Fruit fly (Drosophila melanogaster): Measurements from ENCODE around the gene CG15369.
A peak's percentile ranks its signal among the peaks of the same experiment; 100 is the strongest.

The CG15369 gene

DNA sequence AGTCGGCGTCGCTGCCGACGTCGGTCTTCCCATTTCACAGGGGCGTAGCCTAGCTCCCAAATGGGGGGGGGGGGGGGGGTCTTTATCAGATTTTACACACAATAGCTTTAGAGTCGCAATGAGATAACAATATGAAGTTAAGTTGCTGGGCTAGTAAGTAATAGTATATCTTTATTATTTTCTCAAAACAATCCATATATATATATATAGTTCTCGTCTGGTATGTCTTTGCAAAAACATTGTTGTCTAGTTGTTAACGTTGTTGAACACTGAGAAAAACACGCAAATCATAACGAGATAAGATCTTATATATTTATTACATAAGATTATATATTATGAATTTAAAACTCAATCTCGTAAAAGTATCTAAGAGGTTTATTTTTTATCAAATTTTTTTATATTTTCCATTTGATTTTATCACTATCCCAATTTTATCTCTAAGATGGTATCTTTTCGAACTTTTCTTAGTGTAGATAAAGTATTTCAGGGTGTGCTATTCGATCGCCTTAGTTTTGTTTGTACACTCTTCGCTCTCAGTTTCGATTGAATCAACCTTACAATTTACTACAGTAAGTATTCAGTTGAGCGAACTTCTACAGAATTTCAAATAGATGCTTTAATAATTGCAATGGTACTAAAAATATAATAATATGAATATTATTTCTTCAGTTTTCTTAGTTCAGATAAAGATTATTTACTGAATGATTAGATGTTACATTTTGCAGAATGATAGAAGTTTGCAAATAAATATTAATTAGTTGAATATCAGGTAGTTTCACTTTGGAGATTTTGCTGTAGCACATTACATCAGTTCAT is 14.6 kb upstream of the CG15369 start (continued):
- TF ChIP-seq CG1792 (GFP tag; optimal IDR thresholded peaks at IDR 0.05) (no peak), CG9817 (tag; optimal IDR thresholded peaks at IDR 0.05) (peak; percentile 81), mld (GFP tag; IDR thresholded peaks at IDR 0.05; ENCODE audit: partially characterized antibody) (no peak), gem (tag; optimal IDR thresholded peaks at IDR 0.05) (peak; percentile 80), CG6175 (GFP tag; IDR thresholded peaks at IDR 0.05) (peak; percentile 82), wek (GFP tag; optimal IDR thresholded peaks at IDR 0.05) (no peak), klu (GFP tag; IDR thresholded peaks at IDR 0.05) (peak; percentile 60; the same call in 1 of the 2 replicates), da (GFP tag; optimal IDR thresholded peaks at IDR 0.05) (no peak), CG6689 (GFP tag; IDR thresholded peaks at IDR 0.05) (peak; percentile 92), CG12155 (GFP tag; optimal IDR thresholded peaks at IDR 0.05) (peak; percentile 19), MBD-R2 (GFP tag; IDR thresholded peaks at IDR 0.05) (peak; percentile 65; the same call in 1 of the 2 replicates), Blimp-1 (GFP tag; optimal IDR thresholded peaks at IDR 0.05) (peak; percentile 51), dimm (GFP tag; IDR thresholded peaks at IDR 0.05) (peak; percentile 56; the same call in 1 of the 2 replicates), CG30020 (tag; optimal IDR thresholded peaks at IDR 0.05) (no peak), CG1024 (GFP tag; IDR thresholded peaks at IDR 0.05) (no peak), so (GFP tag; IDR thresholded peaks at IDR 0.05) (0 out of 3 replicates have a peak, but pooled peaks have one; percentile 49), CG5953 (GFP tag; IDR thresholded peaks at IDR 0.05) (no peak), CG31365 (tag; optimal IDR thresholded peaks at IDR 0.05) (peak; percentile 32), Deaf1 (tag; optimal IDR thresholded peaks at IDR 0.05) (peak; percentile 37), E2f1 (GFP tag; IDR thresholded peaks at IDR 0.05) (peak; percentile 85), CG33213 (GFP tag; optimal IDR thresholded peaks at IDR 0.05) (no peak), Nf-YC (tag; optimal IDR thresholded peaks at IDR 0.05) (peak; percentile 56), Doc3 (GFP tag; IDR thresholded peaks at IDR 0.05; ENCODE audit: partially characterized antibody) (no peak), Sry-δ (GFP tag; optimal IDR thresholded peaks at IDR 0.05) (no peak), usp (GFP tag; optimal IDR thresholded peaks at IDR 0.05) (no peak), dmrt11E (tag; optimal IDR thresholded peaks at IDR 0.05) (peak; percentile 24), ERR (GFP tag; optimal IDR thresholded peaks at IDR 0.05) (no peak), CG6254 (GFP tag; optimal IDR thresholded peaks at IDR 0.05) (no peak), Gug (GFP tag; IDR thresholded peaks at IDR 0.05) (peak; percentile 94), sc (optimal IDR thresholded peaks at IDR 0.05) (no peak), sc (GFP tag; optimal IDR thresholded peaks at IDR 0.05) (no peak), Hr51 (GFP tag; optimal IDR thresholded peaks at IDR 0.05) (peak; percentile 2 to 76), Gsc (GFP tag; IDR thresholded peaks at IDR 0.05) (no peak), caup (GFP tag; optimal IDR thresholded peaks at IDR 0.05; ENCODE audit: severe bottlenecking) (peak; percentile 87), Mad (GFP tag; optimal IDR thresholded peaks at IDR 0.05) (no peak), ash1 (GFP tag; optimal IDR thresholded peaks at IDR 0.05) (peak; percentile 81), CG7271 (tag; optimal IDR thresholded peaks at IDR 0.05) (no peak), TFAM (GFP tag; optimal IDR thresholded peaks at IDR 0.05) (no peak), ttk (GFP tag; IDR thresholded peaks at IDR 0.05) (peak; percentile 68), Ets65A (GFP tag) (no peak), lola (GFP tag; optimal IDR thresholded peaks at IDR 0.05) (peak in 1 of 3 experiments; percentile 35), CG2199 (GFP tag; IDR thresholded peaks at IDR 0.05) (no peak), sens (GFP tag) (peak; percentile 73), CG7928 (GFP tag; optimal IDR thresholded peaks at IDR 0.05) (peak; percentile 42), CG1603 (tag; optimal IDR thresholded peaks at IDR 0.05) (peak; percentile 17), CG8478 (optimal IDR thresholded peaks at IDR 0.05) (no peak), bigmax (GFP tag; optimal IDR thresholded peaks at IDR 0.05) (no peak), phol (tag; optimal IDR thresholded peaks at IDR 0.05) (peak; percentile 52), Rx (GFP tag; IDR thresholded peaks at IDR 0.05) (peak; percentile 63), fd96Cb (tag; optimal IDR thresholded peaks at IDR 0.05) (peak; percentile 39)

All from whole organism, embryonic.